Worm (Caenorhabditis elegans) whole organism, mixed stage, embryonic: ENCODE results near the gene cal-2.

ENCODE experiments used
- nhr-2 ChIP-seq: fragments of 150-350 bp; optimal IDR thresholded peaks from 2 replicates; lab custom pipeline; 2014; ENCODE audit warnings: missing biosample characterization, missing genetic modification characterization
- nhr-237 ChIP-seq: fragments of 150-350 bp; optimal IDR thresholded peaks from 2 replicates; lab custom pipeline; 2014; ENCODE audit warnings: missing biosample characterization, missing genetic modification characterization
- nhr-28 ChIP-seq: fragments of 150-350 bp; optimal IDR thresholded peaks from 2 replicates; lab custom pipeline; 2014; ENCODE audit warnings: missing biosample characterization, missing genetic modification characterization

- TF ChIP-seq nhr-2 (no peak), nhr-237 (tag; lab: Kevin White, UChicago) (no peak), nhr-28 (tag; lab: Kevin White, UChicago) (no peak)
Observed at ce11 chrII:8994336-8994735, 33.8 kb downstream of the cal-2 start, which contains the start of gene F44G4.1.
